Fruit fly (Drosophila melanogaster): ENCODE results near the gene fzr.

dm6 chrX:4677427-4677826, 1.9 kb downstream of the fzr start:
- TF ChIP-seq Gsc (GFP tag; IDR thresholded peaks at IDR 0.05) (no peak), Neu2 (GFP tag; optimal IDR thresholded peaks at IDR 0.05; ENCODE audit: borderline replicate concordance) (no peak), hbn (GFP tag; IDR thresholded peaks at IDR 0.05; ENCODE audit: partially characterized antibody) (no peak), Dll (GFP tag; IDR thresholded peaks at IDR 0.05; ENCODE audit: partially characterized antibody) (no peak), bab2 (GFP tag; optimal IDR thresholded peaks at IDR 0.05) (no peak), dan (GFP tag; IDR thresholded peaks at IDR 0.05) (no peak)
